Worm (Caenorhabditis elegans): Measurements from ENCODE around the gene F46H5.5.

ce11 chrX:7229357-7229756 is 27.4 kb downstream of the F46H5.5 start:
- no peak for TF ChIP-seq ceh-28 (tag; optimal IDR thresholded peaks at IDR 0.05)
- TF ChIP-seq elt-2 (tag; optimal IDR thresholded peaks at IDR 0.05): no peak
- no peak for TF ChIP-seq lin-15B (tag; optimal IDR thresholded peaks at IDR 0.05)
- no peak for TF ChIP-seq egl-27 (tag; optimal IDR thresholded peaks at IDR 0.05)
- no peak for TF ChIP-seq nhr-76 (tag; optimal IDR thresholded peaks at IDR 0.05)
- no peak for TF ChIP-seq ceh-82 (tag; optimal IDR thresholded peaks at IDR 0.05)
- TF ChIP-seq aly-2 (tag; optimal IDR thresholded peaks at IDR 0.05): no peak
- TF ChIP-seq zag-1 (tag; optimal IDR thresholded peaks at IDR 0.05): no peak
- TF ChIP-seq nhr-11 (tag; optimal IDR thresholded peaks at IDR 0.05): no peak
